Worm (Caenorhabditis elegans): ENCODE measurements around the gene F25E5.9.

ce11 chrV:7434805-7435363, 2.8 kb downstream of the F25E5.9 start:
- no peak for TF ChIP-seq ama-1 (optimal IDR thresholded peaks at IDR 0.05)
- TF ChIP-seq elt-3 (tag; optimal IDR thresholded peaks at IDR 0.05): peak in 1 of 6 experiments; percentile 4
- no peak for TF ChIP-seq ztf-11 (tag; optimal IDR thresholded peaks at IDR 0.05)
- TF ChIP-seq egl-27 (tag; optimal IDR thresholded peaks at IDR 0.05): no peak
- peak; percentile 49 to 72 for TF ChIP-seq lin-35 (GFP tag; optimal IDR thresholded peaks at IDR 0.05)
- TF ChIP-seq tbx-2 (tag; optimal IDR thresholded peaks at IDR 0.05): peak; percentile 69
- no peak for TF ChIP-seq tlp-1 (tag; optimal IDR thresholded peaks at IDR 0.05)
- TF ChIP-seq nhr-237 (tag; optimal IDR thresholded peaks at IDR 0.05): no peak
- no peak for TF ChIP-seq aly-2 (tag; optimal IDR thresholded peaks at IDR 0.05)
- TF ChIP-seq unc-130 (tag; optimal IDR thresholded peaks at IDR 0.05): peak; percentile 34
- peak; percentile 34 for TF ChIP-seq lir-3 (tag; optimal IDR thresholded peaks at IDR 0.05; ENCODE audit: poor library complexity)
- TF ChIP-seq nhr-28 (tag; optimal IDR thresholded peaks at IDR 0.05): no peak
- TF ChIP-seq nhr-77 (tag; optimal IDR thresholded peaks at IDR 0.05): no peak
